Fruit fly (Drosophila melanogaster) whole organism, embryonic: ENCODE results near the gene RpS12.

ENCODE experiments used
- Aef1 ChIP-seq: fragments of 200-800 bp; sonication (Bioruptor generic); IDR thresholded peaks from 3 replicates; pipeline ENCODE4 v1.3.6; 2022; ENCODE audit warnings: missing biosample characterization, missing genetic modification characterization
- Bgb ChIP-seq: fragments of 200-800 bp; sonication (Bioruptor generic); IDR thresholded peaks from 2 replicates; pipeline ENCODE4 v1.3.6; 2022; ENCODE audit warnings: missing biosample characterization, missing genetic modification characterization; ENCODE audit not compliant: partially characterized antibody
- Bteb2 ChIP-seq: fragments of 200-800 bp; sonication (Bioruptor generic); optimal IDR thresholded peaks from 2 replicates; lab custom pipeline; 2016; ENCODE audit warnings: missing biosample characterization, missing genetic modification characterization
- CG10147 ChIP-seq: fragments of 200-800 bp; sonication (Bioruptor generic); optimal IDR thresholded peaks from 2 replicates; lab custom pipeline; 2019; ENCODE audit warnings: missing biosample characterization, mild to moderate bottlenecking, missing genetic modification characterization, moderate library complexity
- CG10321 ChIP-seq: fragments of 200-800 bp; sonication (Bioruptor generic); IDR thresholded peaks from 2 replicates; pipeline ENCODE4 v1.3.6; 2022; ENCODE audit warnings: missing biosample characterization, missing genetic modification characterization
- CG10959 ChIP-seq: fragments of 200-800 bp; sonication (Bioruptor generic); IDR thresholded peaks from 2 replicates; pipeline ENCODE4 v1.3.6; 2022; ENCODE audit warnings: missing biosample characterization, missing genetic modification characterization
- CG11456 ChIP-seq: fragments of 200-800 bp; sonication (Bioruptor generic); IDR thresholded peaks from 3 replicates; pipeline ENCODE4 v1.3.6; 2022; ENCODE audit warnings: missing biosample characterization, missing genetic modification characterization
- CG12104 ChIP-seq: fragments of 200-800 bp; sonication (Bioruptor generic); optimal IDR thresholded peaks from 3 replicates; lab custom pipeline; 2016; ENCODE audit warnings: missing biosample characterization, missing genetic modification characterization
- CG12769 ChIP-seq: fragments of 200-800 bp; sonication (Bioruptor generic); optimal IDR thresholded peaks from 2 replicates; lab custom pipeline; 2019; ENCODE audit warnings: missing biosample characterization, mild to moderate bottlenecking, missing genetic modification characterization, moderate library complexity
- CG13287 ChIP-seq: fragments of 200-800 bp; sonication (Bioruptor generic); IDR thresholded peaks from 2 replicates; pipeline ENCODE4 v1.3.6; 2022; ENCODE audit warnings: missing biosample characterization, missing genetic modification characterization; ENCODE audit not compliant: partially characterized antibody
- CG14441 ChIP-seq: fragments of 200-800 bp; sonication (Bioruptor generic); IDR thresholded peaks from 2 replicates; pipeline ENCODE4 v1.3.6; 2022; ENCODE audit warnings: missing biosample characterization, missing genetic modification characterization
- CG14860 ChIP-seq: fragments of 200-800 bp; sonication (Bioruptor generic); IDR thresholded peaks from 3 replicates; pipeline ENCODE4 v1.3.6; 2022; ENCODE audit warnings: missing biosample characterization, missing genetic modification characterization; ENCODE audit not compliant: partially characterized antibody
- CG17385 ChIP-seq: fragments of 200-800 bp; sonication (Bioruptor generic); optimal IDR thresholded peaks from 3 replicates; lab custom pipeline; 2018; ENCODE audit warnings: missing biosample characterization, mild to moderate bottlenecking, missing genetic modification characterization
- CG2712 ChIP-seq: fragments of 200-800 bp; optimal IDR thresholded peaks from 3 replicates; lab custom pipeline; 2019; ENCODE audit warnings: missing biosample characterization, mild to moderate bottlenecking, missing genetic modification characterization, moderate library complexity
- CG31224 ChIP-seq: fragments of 200-800 bp; sonication (Bioruptor generic); IDR thresholded peaks from 2 replicates; pipeline ENCODE4 v1.3.6; 2022; ENCODE audit warnings: missing biosample characterization, missing genetic modification characterization
- CG4360 ChIP-seq: fragments of 200-800 bp; sonication (Bioruptor generic); IDR thresholded peaks from 2 replicates; pipeline ENCODE4 v1.3.6; 2022; ENCODE audit warnings: missing biosample characterization, missing genetic modification characterization
- CG4404 ChIP-seq: fragments of 200-800 bp; sonication (Bioruptor generic); IDR thresholded peaks from 2 replicates; pipeline ENCODE4 v1.3.6; 2022; ENCODE audit warnings: missing biosample characterization, missing genetic modification characterization
- CG6765 ChIP-seq: fragments of 200-800 bp; sonication (Bioruptor generic); optimal IDR thresholded peaks from 3 replicates; lab custom pipeline; 2017; ENCODE audit warnings: missing biosample characterization, mild to moderate bottlenecking, missing genetic modification characterization
- CG9797 ChIP-seq: fragments of 200-800 bp; sonication (Bioruptor generic); optimal IDR thresholded peaks from 3 replicates; lab custom pipeline; 2018; ENCODE audit warnings: missing biosample characterization, mild to moderate bottlenecking, missing genetic modification characterization
- CTCF ChIP-seq: fragments of 200-800 bp; sonication (Bioruptor generic); optimal IDR thresholded peaks from 2 replicates; lab custom pipeline; 2017; ENCODE audit warnings: missing biosample characterization, mild to moderate bottlenecking, missing genetic modification characterization, moderate library complexity
- CoRest ChIP-seq: fragments of 200-800 bp; sonication (Bioruptor generic); optimal IDR thresholded peaks from 3 replicates; lab custom pipeline; 2018; ENCODE audit warnings: missing biosample characterization, mild to moderate bottlenecking, missing genetic modification characterization, moderate library complexity
- Dll ChIP-seq: fragments of 200-800 bp; sonication (Bioruptor generic); IDR thresholded peaks from 4 replicates; pipeline ENCODE4 v1.3.6; 2022; ENCODE audit warnings: missing biosample characterization, missing genetic modification characterization; ENCODE audit not compliant: partially characterized antibody
- Doc3 ChIP-seq: fragments of 200-800 bp; sonication (Bioruptor generic); IDR thresholded peaks from 3 replicates; pipeline ENCODE4 v1.3.6; 2022; ENCODE audit warnings: missing biosample characterization, missing genetic modification characterization; ENCODE audit not compliant: partially characterized antibody
- Dref ChIP-seq: fragments of 200-800 bp; sonication (Bioruptor generic); IDR thresholded peaks from 2 replicates; pipeline ENCODE4 v1.3.6; 2022; ENCODE audit warnings: missing biosample characterization, missing genetic modification characterization
- Eip74EF ChIP-seq, 2 experiments: fragments of 200-800 bp in 1 of 2; fragments of >200 bp in 1 of 2; sonication (Bioruptor generic) in 1 of 2; optimal IDR thresholded peaks; 2 replicates each; lab custom pipeline; 2017 to 2019; ENCODE audit warnings: missing biosample characterization in 2 of 2, missing genetic modification characterization in 2 of 2, mild to moderate bottlenecking in 1 of 2, moderate library complexity in 1 of 2
- Ets65A ChIP-seq: fragments of 200-800 bp; sonication (Bioruptor generic); peaks from one replicate; lab custom pipeline; 2016; ENCODE audit warnings: missing biosample characterization, missing genetic modification characterization
- Ets97D ChIP-seq: fragments of 200-800 bp; sonication (Bioruptor generic); optimal IDR thresholded peaks from 3 replicates; lab custom pipeline; 2016; ENCODE audit warnings: missing biosample characterization, missing genetic modification characterization
- HLHmδ ChIP-seq: fragments of 200-800 bp; sonication (Bioruptor generic); optimal IDR thresholded peaks from 2 replicates; lab custom pipeline; 2018; ENCODE audit warnings: missing biosample characterization, mild to moderate bottlenecking, missing genetic modification characterization, moderate library complexity
- Hey ChIP-seq: fragments of 200-800 bp; sonication (Bioruptor generic); optimal IDR thresholded peaks from 3 replicates; lab custom pipeline; 2018; ENCODE audit warnings: missing biosample characterization, mild to moderate bottlenecking, missing genetic modification characterization
- HmgD ChIP-seq: fragments of 200-800 bp; sonication (Bioruptor generic); optimal IDR thresholded peaks from 3 replicates; lab custom pipeline; 2016; ENCODE audit warnings: missing biosample characterization, missing genetic modification characterization
- Hmr ChIP-seq: fragments of 200-800 bp; sonication (Bioruptor generic); optimal IDR thresholded peaks from 3 replicates; lab custom pipeline; 2017; ENCODE audit warnings: mild to moderate bottlenecking, missing biosample characterization, missing genetic modification reagents, missing genetic modification characterization
- Lhr ChIP-seq: fragments of 200-800 bp; sonication (Bioruptor generic); optimal IDR thresholded peaks from 3 replicates; lab custom pipeline; 2017; ENCODE audit warnings: mild to moderate bottlenecking, missing biosample characterization, missing genetic modification reagents, missing genetic modification characterization
- Mad ChIP-seq: fragments of 200-800 bp; sonication (Bioruptor generic); optimal IDR thresholded peaks from 2 replicates; lab custom pipeline; 2016; ENCODE audit warnings: missing biosample characterization, missing genetic modification characterization
- Nf-YC ChIP-seq: fragments of 200-800 bp; optimal IDR thresholded peaks from 3 replicates; lab custom pipeline; 2019; ENCODE audit warnings: missing biosample characterization, mild to moderate bottlenecking, missing genetic modification characterization, moderate library complexity
- Oli ChIP-seq: fragments of 200-800 bp; sonication (Bioruptor generic); optimal IDR thresholded peaks from 2 replicates; lab custom pipeline; 2018; ENCODE audit warnings: missing biosample characterization, mild to moderate bottlenecking, missing genetic modification characterization, moderate library complexity
- Pdp1 ChIP-seq, 2 experiments: fragments of 200-800 bp; sonication (Bioruptor generic); optimal IDR thresholded peaks; 3 replicates each; lab custom pipeline; 2016; ENCODE audit warnings: missing biosample characterization in 2 of 2, missing genetic modification characterization in 2 of 2, mild to moderate bottlenecking in 1 of 2, moderate library complexity in 1 of 2
- Sin3A ChIP-seq: fragments of >200 bp; optimal IDR thresholded peaks from 2 replicates; lab custom pipeline; 2018
- Sry-δ ChIP-seq: fragments of 200-800 bp; sonication (Bioruptor generic); optimal IDR thresholded peaks from 2 replicates; lab custom pipeline; 2016; ENCODE audit warnings: missing biosample characterization, missing genetic modification characterization
- crp ChIP-seq, 2 experiments: fragments of 200-800 bp; sonication (Bioruptor generic); optimal IDR thresholded peaks; 2 replicates in 1 of 2; 3 replicates in 1 of 2; lab custom pipeline; 2017; ENCODE audit warnings: missing biosample characterization in 2 of 2, missing genetic modification characterization in 2 of 2, mild to moderate bottlenecking in 1 of 2, moderate library complexity in 1 of 2
- gcm2 ChIP-seq: fragments of 200-800 bp; sonication (Bioruptor generic); optimal IDR thresholded peaks from 2 replicates; lab custom pipeline; 2016; ENCODE audit warnings: missing biosample characterization, missing genetic modification characterization
- hb ChIP-seq: fragments of 200-800 bp; sonication (Bioruptor generic); IDR thresholded peaks from 3 replicates; pipeline ENCODE4 v1.3.6; 2022; ENCODE audit warnings: missing biosample characterization, missing genetic modification characterization; ENCODE audit not compliant: partially characterized antibody
- knrl ChIP-seq: fragments of 200-800 bp; sonication (Bioruptor generic); IDR thresholded peaks from 3 replicates; pipeline ENCODE4 v1.3.6; 2022; ENCODE audit warnings: missing biosample characterization, missing genetic modification characterization; ENCODE audit not compliant: partially characterized antibody
- lab ChIP-seq: fragments of 200-800 bp; sonication (Bioruptor generic); optimal IDR thresholded peaks from 3 replicates; lab custom pipeline; 2017; ENCODE audit warnings: missing biosample characterization, missing genetic modification characterization, mild to moderate bottlenecking, moderate library complexity, missing genetic modification reagents
- mld ChIP-seq: fragments of 200-800 bp; sonication (Bioruptor generic); IDR thresholded peaks from 3 replicates; pipeline ENCODE4 v1.3.6; 2022; ENCODE audit warnings: missing biosample characterization, missing genetic modification characterization; ENCODE audit not compliant: partially characterized antibody
- nerfin-1 ChIP-seq: fragments of 200-800 bp; sonication (Bioruptor generic); optimal IDR thresholded peaks from 3 replicates; lab custom pipeline; 2019; ENCODE audit warnings: missing biosample characterization, mild to moderate bottlenecking, missing genetic modification characterization, moderate library complexity
- repo ChIP-seq: fragments of 200-800 bp; sonication (Bioruptor generic); optimal IDR thresholded peaks from 2 replicates; lab custom pipeline; 2016; ENCODE audit warnings: missing biosample characterization, missing genetic modification characterization
- seq ChIP-seq: fragments of 200-800 bp; sonication (Bioruptor generic); IDR thresholded peaks from 2 replicates; pipeline ENCODE4 v1.3.6; 2022; ENCODE audit warnings: missing biosample characterization, missing genetic modification characterization
- ttk ChIP-seq: fragments of 200-800 bp; sonication (Bioruptor generic); IDR thresholded peaks from 2 replicates; pipeline ENCODE4 v2.1.2; 2022; ENCODE audit warnings: missing biosample characterization, missing genetic modification characterization
- vvl ChIP-seq: fragments of 200-800 bp; sonication (Bioruptor generic); IDR thresholded peaks from 2 replicates; pipeline ENCODE4 v1.3.6; 2022; ENCODE audit warnings: missing biosample characterization, missing genetic modification characterization

Gene RpS12

dm6 chr3L:13044335-13044814, 21.2 kb downstream of the RpS12 start, which contains the start of gene Syx13 (continued):
- TF ChIP-seq hb (GFP tag; lab: Robert Waterston, UW) (peak; percentile 64; the same call in 2 of the 3 replicates), CG11456 (GFP tag; lab: Robert Waterston, UW) (no peak), Mad (GFP tag; lab: Kevin White, UChicago) (peak; percentile 17), Aef1 (GFP tag; lab: Robert Waterston, UW) (peak; percentile 39; the same call in 2 of the 3 replicates), Sry-δ (GFP tag; lab: Kevin White, UChicago) (peak; percentile 61), CG10959 (peak; percentile 85), CG2712 (tag; lab: Kevin White, UChicago) (peak; percentile 41), CTCF (GFP tag; lab: Kevin White, UChicago) (peak; percentile 20), vvl (GFP tag; lab: Robert Waterston, UW) (peak; percentile 46), CG4360 (GFP tag; lab: Robert Waterston, UW) (peak; percentile 99), CG10147 (GFP tag; lab: Kevin White, UChicago) (peak; percentile 55), Oli (tag; lab: Kevin White, UChicago) (no peak), crp (GFP tag; optimal IDR thresholded peaks at IDR 0.05; lab: Kevin White, UChicago) (peak in 1 of 2 experiments; percentile 77), CG14860 (GFP tag; lab: Robert Waterston, UW) (peak; percentile 75), repo (GFP tag; lab: Kevin White, UChicago) (no peak), mld (GFP tag; lab: Robert Waterston, UW) (peak; percentile 63; the same call in 2 of the 3 replicates), Doc3 (GFP tag; lab: Robert Waterston, UW) (peak; percentile 54; the same call in 1 of the 3 replicates), ttk (GFP tag; lab: Robert Waterston, UW) (peak; percentile 52), seq (GFP tag; lab: Robert Waterston, UW) (0 out of 2 replicates have a peak, but pooled peaks have one; percentile 43), lab (GFP tag; lab: Kevin White, UChicago) (peak; percentile 39), nerfin-1 (peak; percentile 66), CG6765 (GFP tag; lab: Kevin White, UChicago) (no peak), knrl (peak; percentile 78), Bgb (GFP tag; lab: Robert Waterston, UW) (peak; percentile 85), Pdp1 (GFP tag; optimal IDR thresholded peaks at IDR 0.05; lab: Kevin White, UChicago) (peak in 1 of 2 experiments; percentile 8), CG10321 (0 out of 2 replicates have a peak, but pooled peaks have one; percentile 6), Bteb2 (GFP tag; lab: Kevin White, UChicago) (no peak), Nf-YC (tag; lab: Kevin White, UChicago) (peak; percentile 59), HLHmδ (GFP tag; lab: Kevin White, UChicago) (no peak), CG9797 (GFP tag; lab: Kevin White, UChicago) (peak; percentile 91), gcm2 (GFP tag; lab: Kevin White, UChicago) (no peak), Hmr (GFP tag; lab: Kevin White, UChicago) (peak; percentile 47), Dll (GFP tag; lab: Robert Waterston, UW) (peak; percentile 76), CG4404 (GFP tag; lab: Robert Waterston, UW) (no peak), Eip74EF (GFP tag; optimal IDR thresholded peaks at IDR 0.05; lab: Kevin White, UChicago) (peak in 1 of 2 experiments; percentile 57), CG14441 (peak; percentile 8; the same call in 1 of the 2 replicates), CoRest (tag; lab: Kevin White, UChicago) (peak; percentile 32), CG17385 (GFP tag; lab: Kevin White, UChicago) (peak; percentile 68), CG12769 (tag; lab: Kevin White, UChicago) (peak; percentile 6), HmgD (GFP tag; lab: Kevin White, UChicago) (peak; percentile 25), Ets97D (GFP tag; lab: Kevin White, UChicago) (peak; percentile 21), CG31224 (GFP tag; lab: Robert Waterston, UW) (no peak), Lhr (GFP tag; lab: Kevin White, UChicago) (no peak), Dref (GFP tag; lab: Robert Waterston, UW) (peak; percentile 94), Sin3A (lab: Kevin White, UChicago) (peak; percentile 57), Hey (tag; lab: Kevin White, UChicago) (no peak), CG13287 (GFP tag; lab: Robert Waterston, UW) (peak; percentile 79), Ets65A (GFP tag; lab: Kevin White, UChicago) (no peak), CG12104 (GFP tag; lab: Kevin White, UChicago) (no peak)
